Worm (Caenorhabditis elegans) whole organism, L4 larva: ENCODE results near the gene F11F1.1.
A peak's percentile ranks its signal among the peaks of the same experiment; 100 is the strongest.

Experiments
- D1046.2 ChIP-seq: fragments of 200-800 bp; sonication (Bioruptor generic); IDR thresholded peaks from 2 replicates; pipeline ENCODE4 v1.3.6; 2022; ENCODE audit warnings: missing genetic modification characterization, missing compliant biosample characterization
- F26F4.8 ChIP-seq: fragments of 200-800 bp; sonication (Bioruptor generic); conservative IDR thresholded peaks from 2 replicates; pipeline ENCODE4 v1.3.6; 2022; ENCODE audit warnings: missing genetic modification characterization, missing compliant biosample characterization
- F44E2.7 ChIP-seq: fragments of 200-800 bp; sonication (Bioruptor generic); IDR thresholded peaks from 2 replicates; pipeline ENCODE4 v2.1.2; 2022; ENCODE audit warnings: missing genetic modification characterization, missing compliant biosample characterization
- R02D3.7 ChIP-seq: fragments of 150-350 bp; sonication (generic microtip); optimal IDR thresholded peaks from 3 replicates; lab custom pipeline; 2014; ENCODE audit warnings: missing biosample characterization, missing genetic modification characterization
- T26A8.4 ChIP-seq: fragments of 200-800 bp; sonication (Bioruptor generic); IDR thresholded peaks from 2 replicates; pipeline ENCODE4 v1.3.6; 2022; ENCODE audit warnings: missing genetic modification characterization, missing compliant biosample characterization
- Y48G9A.11 ChIP-seq: fragments of 200-800 bp; sonication (Bioruptor generic); IDR thresholded peaks from 2 replicates; pipeline ENCODE4 v1.3.6; 2022; ENCODE audit warnings: missing genetic modification reagents, missing genetic modification characterization, missing compliant biosample characterization
- Y5F2A.4 ChIP-seq: fragments of 200-800 bp; sonication (Bioruptor generic); optimal IDR thresholded peaks from 2 replicates; lab custom pipeline; 2018; ENCODE audit warnings: mild to moderate bottlenecking, missing genetic modification characterization, missing compliant biosample characterization
- ZK546.5 ChIP-seq, 2 experiments: sonication (generic microtip); optimal IDR thresholded peaks; 2 replicates each; lab custom pipeline; 2017; ENCODE audit warnings: missing biosample characterization in 2 of 2, missing genetic modification characterization in 2 of 2
- arid-1 ChIP-seq: fragments of 200-800 bp; sonication (Bioruptor generic); conservative IDR thresholded peaks from 2 replicates; pipeline ENCODE4 v1.3.6; 2022; ENCODE audit warnings: missing genetic modification reagents, missing genetic modification characterization, missing compliant biosample characterization
- ceh-20 ChIP-seq: fragments of 200-800 bp; sonication (Bioruptor generic); IDR thresholded peaks from 2 replicates; pipeline ENCODE4 v1.3.6; 2022; ENCODE audit warnings: missing genetic modification reagents, missing genetic modification characterization, missing compliant biosample characterization
- ceh-28 ChIP-seq: fragments of 150-350 bp; optimal IDR thresholded peaks from 2 replicates; lab custom pipeline; 2014; ENCODE audit warnings: missing biosample characterization, missing genetic modification reagents, missing genetic modification characterization
- ceh-32 ChIP-seq: sonication (generic microtip); optimal IDR thresholded peaks from 2 replicates; lab custom pipeline; 2016; ENCODE audit warnings: mild to moderate bottlenecking, missing genetic modification characterization, missing compliant biosample characterization; ENCODE audit not compliant: poor library complexity
- ctbp-1 ChIP-seq: fragments of 200-800 bp; sonication (Bioruptor generic); IDR thresholded peaks from 2 replicates; pipeline ENCODE4 v1.3.6; 2022; ENCODE audit warnings: missing genetic modification reagents, missing genetic modification characterization, missing compliant biosample characterization
- daf-12 ChIP-seq: fragments of 150-350 bp; optimal IDR thresholded peaks from 2 replicates; lab custom pipeline; 2014; ENCODE audit warnings: missing biosample characterization, missing genetic modification reagents, missing genetic modification characterization
- daf-19 ChIP-seq: fragments of 200-800 bp; sonication (Bioruptor generic); conservative IDR thresholded peaks from 2 replicates; pipeline ENCODE4 v1.3.6; 2022; ENCODE audit warnings: missing genetic modification characterization, missing compliant biosample characterization
- dmd-8 ChIP-seq: fragments of 200-800 bp; sonication (Bioruptor generic); IDR thresholded peaks from 2 replicates; pipeline ENCODE4 v1.3.6; 2022; ENCODE audit warnings: missing genetic modification characterization, missing compliant biosample characterization
- dve-1 ChIP-seq: sonication (generic microtip); optimal IDR thresholded peaks from 2 replicates; lab custom pipeline; 2017; ENCODE audit warnings: antibody characterized with exemption, mild to moderate bottlenecking, missing genetic modification characterization, missing compliant biosample characterization; ENCODE audit not compliant: insufficient read depth
- egl-43 ChIP-seq: fragments of 200-800 bp; sonication (Bioruptor generic); IDR thresholded peaks from 2 replicates; pipeline ENCODE4 v1.3.6; 2022; ENCODE audit warnings: missing genetic modification reagents, missing genetic modification characterization, missing compliant biosample characterization
- fkh-10 ChIP-seq: fragments of 150-350 bp; optimal IDR thresholded peaks from 2 replicates; lab custom pipeline; 2014; ENCODE audit warnings: missing biosample characterization, missing genetic modification reagents, missing genetic modification characterization
- gei-8 ChIP-seq: fragments of 200-800 bp; sonication (Bioruptor generic); optimal IDR thresholded peaks from 2 replicates; lab custom pipeline; 2018; ENCODE audit warnings: mild to moderate bottlenecking, missing genetic modification characterization, missing compliant biosample characterization
- hlh-30 ChIP-seq: sonication (generic microtip); optimal IDR thresholded peaks from 2 replicates; lab custom pipeline; 2017; ENCODE audit warnings: antibody characterized with exemption, mild to moderate bottlenecking, missing genetic modification characterization, missing compliant biosample characterization; ENCODE audit not compliant: insufficient read depth
- lim-7 ChIP-seq: fragments of 200-800 bp; sonication (Bioruptor generic); IDR thresholded peaks from 2 replicates; pipeline ENCODE4 v1.3.6; 2022; ENCODE audit warnings: missing genetic modification characterization, missing compliant biosample characterization
- lin-1 ChIP-seq: fragments of 200-800 bp; sonication (Bioruptor generic); IDR thresholded peaks from 2 replicates; pipeline ENCODE4 v1.3.6; 2022; ENCODE audit warnings: missing genetic modification reagents, missing genetic modification characterization, missing compliant biosample characterization
- lin-29 ChIP-seq: fragments of 200-800 bp; sonication (Bioruptor generic); IDR thresholded peaks from 2 replicates; pipeline ENCODE4 v1.3.6; 2022; ENCODE audit warnings: missing genetic modification reagents, missing genetic modification characterization, missing compliant biosample characterization
- lin-39 ChIP-seq: fragments of 150-350 bp; optimal IDR thresholded peaks from 2 replicates; lab custom pipeline; 2014; ENCODE audit warnings: missing biosample characterization, missing genetic modification reagents, missing genetic modification characterization
- lsy-2 ChIP-seq, 2 experiments: fragments of 150-350 bp in 1 of 2; sonication (generic microtip) in 1 of 2; optimal IDR thresholded peaks; 2 replicates each; lab custom pipeline; 2014 to 2017; ENCODE audit warnings: missing biosample characterization in 2 of 2, missing genetic modification characterization in 2 of 2
- madf-5 ChIP-seq, 2 experiments: fragments of 200-800 bp; sonication (Bioruptor generic); IDR thresholded peaks; 2 replicates each; pipeline ENCODE4 v1.3.6; 2022; ENCODE audit warnings: missing compliant biosample characterization in 2 of 2, missing genetic modification characterization in 2 of 2
- madf-9 ChIP-seq: fragments of 200-800 bp; sonication (Bioruptor generic); conservative IDR thresholded peaks from 2 replicates; pipeline ENCODE4 v1.3.6; 2022; ENCODE audit warnings: missing genetic modification reagents, missing genetic modification characterization, missing compliant biosample characterization
- mdt-29 ChIP-seq: fragments of 200-800 bp; sonication (Bioruptor generic); IDR thresholded peaks from 2 replicates; pipeline ENCODE4 v1.3.6; 2022; ENCODE audit warnings: missing genetic modification reagents, missing genetic modification characterization, missing compliant biosample characterization
- mep-1 ChIP-seq: fragments of 150-350 bp; sonication (generic microtip); optimal IDR thresholded peaks from 3 replicates; lab custom pipeline; 2014; ENCODE audit warnings: missing biosample characterization, missing genetic modification characterization
- mes-2 ChIP-seq: sonication (generic microtip); optimal IDR thresholded peaks from 2 replicates; lab custom pipeline; 2016; ENCODE audit warnings: missing genotype, mild to moderate bottlenecking, missing genetic modification characterization, missing compliant biosample characterization; ENCODE audit not compliant: poor library complexity, severe bottlenecking
- nhr-10 ChIP-seq: fragments of 150-350 bp; optimal IDR thresholded peaks from 2 replicates; lab custom pipeline; 2014; ENCODE audit warnings: missing biosample characterization, missing genetic modification characterization
- nhr-102 ChIP-seq: sonication (generic microtip); optimal IDR thresholded peaks from 2 replicates; lab custom pipeline; 2016; ENCODE audit warnings: mild to moderate bottlenecking, missing genetic modification characterization, moderate library complexity, missing compliant biosample characterization
- nhr-11 ChIP-seq: fragments of 150-350 bp; optimal IDR thresholded peaks from 2 replicates; lab custom pipeline; 2014; ENCODE audit warnings: missing biosample characterization, missing genetic modification characterization
- nhr-28 ChIP-seq: fragments of 150-350 bp; optimal IDR thresholded peaks from 2 replicates; lab custom pipeline; 2014; ENCODE audit warnings: missing biosample characterization, missing genetic modification characterization
- nhr-41 ChIP-seq: fragments of 200-800 bp; sonication (Bioruptor generic); IDR thresholded peaks from 2 replicates; pipeline ENCODE4 v1.3.6; 2022; ENCODE audit warnings: missing genetic modification reagents, missing genetic modification characterization, missing compliant biosample characterization
- nhr-6 ChIP-seq: fragments of 150-350 bp; optimal IDR thresholded peaks from 2 replicates; lab custom pipeline; 2014; ENCODE audit warnings: missing biosample characterization, missing genetic modification characterization
- nhr-76 ChIP-seq: fragments of 150-350 bp; optimal IDR thresholded peaks from 2 replicates; lab custom pipeline; 2014; ENCODE audit warnings: missing biosample characterization, missing genetic modification characterization
- rbr-2 ChIP-seq: sonication (generic microtip); optimal IDR thresholded peaks from 2 replicates; lab custom pipeline; 2016; ENCODE audit warnings: missing genotype, missing genetic modification characterization, missing compliant biosample characterization
- saeg-2 ChIP-seq: fragments of 200-800 bp; sonication (Bioruptor generic); IDR thresholded peaks from 2 replicates; pipeline ENCODE4 v1.3.6; 2022; ENCODE audit warnings: missing genetic modification reagents, missing genetic modification characterization, missing compliant biosample characterization
- skn-1 ChIP-seq: fragments of 150-350 bp; optimal IDR thresholded peaks from 2 replicates; lab custom pipeline; 2014; ENCODE audit warnings: missing biosample characterization, missing genetic modification characterization
- snpc-4 ChIP-seq: fragments of 150-350 bp; optimal IDR thresholded peaks from 2 replicates; lab custom pipeline; 2014; ENCODE audit warnings: missing biosample characterization, missing genetic modification characterization
- spr-1 ChIP-seq: sonication (generic microtip); optimal IDR thresholded peaks from 2 replicates; lab custom pipeline; 2016; ENCODE audit warnings: mild to moderate bottlenecking, missing genetic modification characterization, missing compliant biosample characterization
- tag-97 ChIP-seq: fragments of 200-800 bp; sonication (Bioruptor generic); IDR thresholded peaks from 2 replicates; pipeline ENCODE4 v1.3.6; 2022; ENCODE audit warnings: missing genetic modification characterization, missing compliant biosample characterization
- tra-1 ChIP-seq: fragments of 200-800 bp; sonication (Bioruptor generic); IDR thresholded peaks from 2 replicates; pipeline ENCODE4 v1.3.6; 2022; ENCODE audit warnings: missing genetic modification reagents, missing genetic modification characterization, missing compliant biosample characterization
- vab-7 ChIP-seq: fragments of 200-800 bp; sonication (Bioruptor generic); IDR thresholded peaks from 2 replicates; pipeline ENCODE4 v1.3.6; 2022; ENCODE audit warnings: missing genetic modification reagents, missing genetic modification characterization, missing compliant biosample characterization
- zag-1 ChIP-seq: fragments of 150-350 bp; optimal IDR thresholded peaks from 2 replicates; lab custom pipeline; 2014; ENCODE audit warnings: missing biosample characterization, missing genetic modification characterization
- zfp-3 ChIP-seq: fragments of 200-800 bp; sonication (Bioruptor generic); conservative IDR thresholded peaks from 2 replicates; pipeline ENCODE4 v1.3.6; 2022; ENCODE audit warnings: missing genetic modification reagents, missing genetic modification characterization, missing compliant biosample characterization
- zip-11 ChIP-seq: fragments of 200-800 bp; sonication (Bioruptor generic); IDR thresholded peaks from 2 replicates; pipeline ENCODE4 v1.3.6; 2022; ENCODE audit warnings: missing genetic modification characterization, missing compliant biosample characterization
- zip-2 ChIP-seq: fragments of 150-350 bp; optimal IDR thresholded peaks from 2 replicates; lab custom pipeline; 2014; ENCODE audit warnings: missing biosample characterization, missing genetic modification characterization

Gene F11F1.1

ce11 chrIII:13418975-13419374, 23.6 kb downstream of the F11F1.1 start (continued):
- TF ChIP-seq saeg-2 (GFP tag; lab: Robert Waterston, UW) (no peak), Y5F2A.4 (no peak)

DNA sequence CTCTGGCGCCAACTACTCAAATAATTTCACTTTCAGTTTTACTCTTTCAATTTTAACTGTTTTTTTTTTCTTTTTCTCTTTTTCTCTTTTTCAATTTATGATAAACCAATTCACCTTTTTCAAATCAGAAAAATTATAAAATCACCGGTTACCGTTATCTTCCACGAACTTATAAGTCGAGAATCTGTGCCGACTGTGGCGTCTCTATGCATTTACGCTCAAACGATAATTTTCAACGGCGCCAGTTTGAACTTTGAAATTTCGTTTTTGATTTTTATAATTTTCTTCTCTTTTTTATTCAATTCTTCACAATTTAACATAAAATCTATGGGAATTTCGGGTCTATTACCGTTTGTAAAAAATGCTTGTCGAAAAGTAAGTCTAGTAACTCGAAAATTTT, 28.1 kb downstream of the F11F1.1 start, which contains the start of gene exo-1:
TSS of gene exo-1 (plus strand) at position 101 of the 400 bp plus-strand sequence.
- no peak for TF ChIP-seq madf-9
- no peak for TF ChIP-seq saeg-2 (GFP tag; lab: Robert Waterston, UW)
- TF ChIP-seq dve-1 (tag; lab: Kevin White, UChicago): no peak
- no peak for TF ChIP-seq ceh-20 (GFP tag; lab: Robert Waterston, UW)
- no peak for TF ChIP-seq T26A8.4 (GFP tag; lab: Robert Waterston, UW)
- TF ChIP-seq mes-2 (tag; lab: Kevin White, UChicago): peak; percentile 96
- no peak for TF ChIP-seq zfp-3
- peak; percentile 74 for TF ChIP-seq nhr-6
- TF ChIP-seq ceh-32 (tag; lab: Kevin White, UChicago): no peak
- no peak for TF ChIP-seq Y5F2A.4
- no peak for TF ChIP-seq madf-5 (GFP tag; IDR thresholded peaks at IDR 0.05; lab: Robert Waterston, UW)
- no peak for TF ChIP-seq spr-1 (tag; lab: Kevin White, UChicago)
- no peak for TF ChIP-seq tag-97 (GFP tag; lab: Robert Waterston, UW)
- no peak for TF ChIP-seq dmd-8 (GFP tag; lab: Robert Waterston, UW)
- TF ChIP-seq F44E2.7 (GFP tag; lab: Robert Waterston, UW): no peak
- TF ChIP-seq skn-1: no peak
- no peak for TF ChIP-seq mdt-29 (GFP tag; lab: Robert Waterston, UW)
- peak; percentile 28; the same call in 1 of the 2 replicates for TF ChIP-seq vab-7
- TF ChIP-seq ZK546.5 (tag; optimal IDR thresholded peaks at IDR 0.05; lab: Kevin White, UChicago): no peak
- TF ChIP-seq lim-7 (GFP tag; lab: Robert Waterston, UW): no peak
- no peak for TF ChIP-seq R02D3.7 (tag; lab: Kevin White, UChicago)
- TF ChIP-seq arid-1 (GFP tag; lab: Robert Waterston, UW): no peak
- no peak for TF ChIP-seq ctbp-1 (GFP tag; lab: Robert Waterston, UW)
- no peak for TF ChIP-seq tra-1 (GFP tag; lab: Robert Waterston, UW)
- no peak for TF ChIP-seq gei-8 (GFP tag; lab: Kevin White, UChicago)
- TF ChIP-seq nhr-11 (tag; lab: Kevin White, UChicago): peak; percentile 51
- no peak for TF ChIP-seq snpc-4 (tag; lab: Kevin White, UChicago)
- no peak for TF ChIP-seq nhr-41 (GFP tag; lab: Robert Waterston, UW)
- no peak for TF ChIP-seq zip-11 (GFP tag; lab: Robert Waterston, UW)
- TF ChIP-seq ceh-28: no peak
- TF ChIP-seq nhr-10: no peak
- peak; percentile 54 for TF ChIP-seq hlh-30 (tag; lab: Kevin White, UChicago)
- TF ChIP-seq nhr-76: no peak
- no peak for TF ChIP-seq zag-1
- TF ChIP-seq lin-1 (GFP tag; lab: Robert Waterston, UW): no peak
- no peak for TF ChIP-seq Y48G9A.11
- no peak for TF ChIP-seq nhr-102 (tag; lab: Kevin White, UChicago)
- peak; percentile 82 for TF ChIP-seq nhr-28 (tag; lab: Kevin White, UChicago)
- 0 out of 2 replicates have a peak, but pooled peaks have one; percentile 20 for TF ChIP-seq D1046.2
- no peak for TF ChIP-seq fkh-10 (GFP tag; lab: Kevin White, UChicago)
- no peak for TF ChIP-seq lin-29
- TF ChIP-seq zip-2: no peak
- TF ChIP-seq daf-12: no peak
- no peak for TF ChIP-seq egl-43 (GFP tag; lab: Robert Waterston, UW)
- no peak for TF ChIP-seq F26F4.8 (GFP tag; lab: Robert Waterston, UW)
- peak in 1 of 2 experiments; percentile 87 for TF ChIP-seq lsy-2 (tag; optimal IDR thresholded peaks at IDR 0.05; lab: Kevin White, UChicago)
- no peak for TF ChIP-seq rbr-2
- TF ChIP-seq mep-1 (tag; lab: Kevin White, UChicago): peak; percentile 80
- TF ChIP-seq daf-19: no peak
- no peak for TF ChIP-seq lin-39 (tag; lab: Kevin White, UChicago)
